Worm (Caenorhabditis elegans): ENCODE data around the gene gcy-21.
"Not testable (repeated sequence)": the region's sequence is repeated elsewhere in the genome, so short reads cannot be mapped to it uniquely, and the experiment has no call there.

Gene gcy-21

ce11 chrII:2684208-2684607, 24.7 kb downstream of the gcy-21 start, which contains the start of gene ceh-87:
Gene ceh-87, minus strand, starts transcription at chrII:2684308.
- TF ChIP-seq K11D2.4 (GFP tag; IDR thresholded peaks at IDR 0.05), result no peak
- no peak for TF ChIP-seq mel-28 (tag; optimal IDR thresholded peaks at IDR 0.05; ENCODE audit: borderline replicate concordance)
- no peak for TF ChIP-seq sea-2 (GFP tag; IDR thresholded peaks at IDR 0.05)
- no peak for TF ChIP-seq zim-3 (tag; optimal IDR thresholded peaks at IDR 0.05)
- TF ChIP-seq Y53G8AR.9 (GFP tag; conservative IDR thresholded peaks at IDR 0.05), result no peak

- TF ChIP-seq attf-5 (GFP tag; optimal IDR thresholded peaks at IDR 0.05) (no peak), ceh-79 (tag; optimal IDR thresholded peaks at IDR 0.05) (no peak), T07F8.4 (tag; optimal IDR thresholded peaks at IDR 0.05) (no peak), sdz-38 (tag; optimal IDR thresholded peaks at IDR 0.05) (no peak), lag-1 (GFP tag; IDR thresholded peaks at IDR 0.05) (no peak), D2030.7 (GFP tag; IDR thresholded peaks at IDR 0.05) (no peak)
These were observed 25.3 kb downstream of the gcy-21 start for ce11 chrII:2684783-2685182.

- no peak for TF ChIP-seq C06A6.2 (GFP tag; conservative IDR thresholded peaks at IDR 0.05)
- no peak for TF ChIP-seq F37B4.10 (GFP tag; IDR thresholded peaks at IDR 0.05)
- no peak for TF ChIP-seq bed-1 (GFP tag; IDR thresholded peaks at IDR 0.05)
- TF ChIP-seq B0336.3 (GFP tag; IDR thresholded peaks at IDR 0.05), result no peak
These were observed 27.7 kb downstream of the gcy-21 start, which contains the start of the genes sup-9 and nspf-1 for ce11 chrII:2686985-2687675. Gene sup-9, minus strand, starts transcription at chrII:2687027. Gene nspf-1, plus strand, starts transcription at chrII:2687625.

ce11 chrII:2688616-2689015, 29.2 kb downstream of the gcy-21 start, which contains the start of gene nspf-2:
Gene nspf-2, plus strand, starts transcription at chrII:2688916.
- not testable (repeated sequence) for TF ChIP-seq cebp-2 (GFP tag; IDR thresholded peaks at IDR 0.05); hmg-1.2 (GFP tag; IDR thresholded peaks at IDR 0.05); ztf-3 (GFP tag; optimal IDR thresholded peaks at IDR 0.05)

ce11 chrII:2690080-2690479, 30.6 kb downstream of the gcy-21 start, which contains the start of gene nspf-3:
Gene nspf-3, minus strand, starts transcription at chrII:2690180.
- TF ChIP-seq tbx-9 (tag; optimal IDR thresholded peaks at IDR 0.05; ENCODE audit: borderline replicate concordance) (no peak), rpc-1 (optimal IDR thresholded peaks at IDR 0.05) (no peak), rpc-1 (tag; optimal IDR thresholded peaks at IDR 0.05) (no peak), snpc-1.3 (tag; optimal IDR thresholded peaks at IDR 0.05; ENCODE audit: insufficient read depth) (no peak), egl-44 (GFP tag; IDR thresholded peaks at IDR 0.05) (no peak)

- TF ChIP-seq F22D6.2 (tag; optimal IDR thresholded peaks at IDR 0.05) (no peak), madf-8 (GFP tag; conservative IDR thresholded peaks at IDR 0.05) (no peak), nhr-90 (tag; optimal IDR thresholded peaks at IDR 0.05) (no peak), nhr-80 (tag; optimal IDR thresholded peaks at IDR 0.05) (no peak), hlh-12 (tag; optimal IDR thresholded peaks at IDR 0.05) (no peak)
These were observed 33.0 kb downstream of the gcy-21 start, which contains the start of gene set-11 for ce11 chrII:2692476-2692875. Gene set-11, minus strand, starts transcription at chrII:2692576.

- TF ChIP-seq T26A5.8 (tag; optimal IDR thresholded peaks at IDR 0.05) (no peak), aptf-3 (GFP tag; IDR thresholded peaks at IDR 0.05) (no peak), lsy-27 (tag; optimal IDR thresholded peaks at IDR 0.05; ENCODE audit: borderline replicate concordance, insufficient read depth) (no peak), Y67H2A.10 (GFP tag; conservative IDR thresholded peaks at IDR 0.05) (no peak), nfya-1 (tag; optimal IDR thresholded peaks at IDR 0.05; ENCODE audit: borderline replicate concordance, insufficient read depth) (no peak), nhr-179 (tag; optimal IDR thresholded peaks at IDR 0.05) (no peak)
These were observed 35.6 kb downstream of the gcy-21 start for ce11 chrII:2695079-2695478.
